Worm (Caenorhabditis elegans) whole organism, mixed stage, embryonic: ENCODE data around the gene egl-6.

Experiments used
- ham-2 ChIP-seq: fragments of 200-800 bp; sonication (Bioruptor generic); optimal IDR thresholded peaks from 2 replicates; lab custom pipeline; 2018; ENCODE audit warnings: mild to moderate bottlenecking, missing genetic modification characterization, missing compliant biosample characterization
- lin-13 ChIP-seq: fragments of 150-350 bp; optimal IDR thresholded peaks from 2 replicates; lab custom pipeline; 2014; ENCODE audit warnings: missing biosample characterization, missing genetic modification characterization
- mep-1 ChIP-seq: fragments of 150-350 bp; optimal IDR thresholded peaks from 2 replicates; lab custom pipeline; 2017; ENCODE audit warnings: missing biosample characterization, missing genetic modification reagents, missing genetic modification characterization, inconsistent platforms
- nhr-12 ChIP-seq: fragments of 150-350 bp; optimal IDR thresholded peaks from 2 replicates; lab custom pipeline; 2014; ENCODE audit warnings: missing biosample characterization, missing genetic modification characterization
- nhr-28 ChIP-seq: fragments of 150-350 bp; optimal IDR thresholded peaks from 2 replicates; lab custom pipeline; 2014; ENCODE audit warnings: missing biosample characterization, missing genetic modification characterization
- nhr-76 ChIP-seq: sonication (generic microtip); optimal IDR thresholded peaks from 2 replicates; lab custom pipeline; 2017; ENCODE audit warnings: missing biosample characterization, missing genetic modification characterization
- pha-4 ChIP-seq: fragments of 150-350 bp; optimal IDR thresholded peaks from 2 replicates; lab custom pipeline; 2018; ENCODE audit warnings: missing biosample characterization, missing genetic modification reagents, missing genetic modification characterization
- snpc-4 ChIP-seq: fragments of 150-350 bp; optimal IDR thresholded peaks from 2 replicates; lab custom pipeline; 2014; ENCODE audit warnings: missing biosample characterization, missing genetic modification characterization
- unc-39 ChIP-seq: fragments of 150-350 bp; optimal IDR thresholded peaks from 2 replicates; lab custom pipeline; 2014; ENCODE audit warnings: missing biosample characterization, missing genetic modification characterization
- ztf-11 ChIP-seq: fragments of 150-350 bp; optimal IDR thresholded peaks from 2 replicates; lab custom pipeline; 2014; ENCODE audit warnings: missing biosample characterization, missing genetic modification characterization

DNA sequence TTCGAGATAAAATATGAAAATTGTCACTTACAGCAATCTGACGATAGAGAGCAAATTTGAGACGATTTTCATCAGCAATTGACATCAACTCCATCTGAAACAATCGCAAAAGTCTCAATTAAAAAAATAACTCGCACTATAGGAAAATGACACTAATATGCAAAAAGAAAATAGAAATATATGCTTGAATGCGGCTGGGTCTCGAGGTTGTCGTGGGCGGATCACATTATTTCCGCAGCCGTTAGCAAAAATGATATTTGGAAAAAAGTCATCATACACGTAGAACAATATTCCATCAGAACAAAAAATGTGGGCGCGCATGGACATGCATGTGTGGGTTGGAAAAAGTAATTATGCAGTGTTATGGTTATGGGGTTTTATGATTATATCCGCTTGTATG, 13.6 kb upstream of the egl-6 start, which contains the start of gene Y23B4A.1:
- TF ChIP-seq ztf-11 (tag; lab: Kevin White, UChicago) (no peak), snpc-4 (no peak), nhr-28 (no peak), lin-13 (tag; lab: Kevin White, UChicago) (no peak), mep-1 (tag; lab: Kevin White, UChicago) (no peak), nhr-12 (tag; lab: Kevin White, UChicago) (no peak), pha-4 (tag; lab: Kevin White, UChicago) (no peak), unc-39 (tag; lab: Kevin White, UChicago) (no peak), nhr-76 (tag; lab: Kevin White, UChicago) (no peak), ham-2 (GFP tag; lab: Kevin White, UChicago) (no peak)
